Worm (Caenorhabditis elegans): ENCODE results near the gene ify-1.

Gene ify-1

ce11 chrII:5055129-5055666, at the start of gene ify-1, which contains the start of gene rpl-22:
ify-1 (minus strand) TSS chrII:5055179.
rpl-22 (plus strand) TSS chrII:5055616.
- peak; percentile 22 for TF ChIP-seq fax-1 (tag; optimal IDR thresholded peaks at IDR 0.05)
- no peak for TF ChIP-seq pag-3 (tag; optimal IDR thresholded peaks at IDR 0.05; ENCODE audit: borderline replicate concordance)
- peak; percentile 36 for TF ChIP-seq pqm-1 (tag; optimal IDR thresholded peaks at IDR 0.05)
- no peak for TF ChIP-seq eyg-1 (tag; optimal IDR thresholded peaks at IDR 0.05)
- no peak for TF ChIP-seq hlh-15 (tag; optimal IDR thresholded peaks at IDR 0.05)
- TF ChIP-seq hlh-6 (tag; optimal IDR thresholded peaks at IDR 0.05), result no peak
- no peak for TF ChIP-seq lin-11 (tag; optimal IDR thresholded peaks at IDR 0.05)
- peak; percentile 33 for TF ChIP-seq ztf-16 (tag; optimal IDR thresholded peaks at IDR 0.05)
- TF ChIP-seq unc-3 (GFP tag; conservative IDR thresholded peaks at IDR 0.05), result no peak
- no peak for TF ChIP-seq unc-3 (tag; optimal IDR thresholded peaks at IDR 0.05)
- no peak for TF ChIP-seq pat-9 (tag; optimal IDR thresholded peaks at IDR 0.05)
- no peak for TF ChIP-seq fkh-10 (GFP tag; optimal IDR thresholded peaks at IDR 0.05)
- no peak for TF ChIP-seq Y22D7AL.16 (tag; optimal IDR thresholded peaks at IDR 0.05)
- no peak for TF ChIP-seq odd-2 (tag; optimal IDR thresholded peaks at IDR 0.05)
- TF ChIP-seq syd-9 (tag; optimal IDR thresholded peaks at IDR 0.05), result no peak
- TF ChIP-seq dmd-4 (tag; optimal IDR thresholded peaks at IDR 0.05; ENCODE audit: borderline replicate concordance), result no peak
- TF ChIP-seq T23F11.4 (GFP tag; optimal IDR thresholded peaks at IDR 0.05), result no peak
- TF ChIP-seq ceh-6 (GFP tag; optimal IDR thresholded peaks at IDR 0.05), result no peak
- peak; percentile 66 for TF ChIP-seq ceh-30 (tag; optimal IDR thresholded peaks at IDR 0.05)
- no peak for TF ChIP-seq F13H6.1 (tag; optimal IDR thresholded peaks at IDR 0.05)
- TF ChIP-seq ceh-14 (tag; optimal IDR thresholded peaks at IDR 0.05), result no peak
- peak; percentile 34 for TF ChIP-seq sdc-2 (tag; optimal IDR thresholded peaks at IDR 0.05)
- no peak for TF ChIP-seq che-1 (tag; optimal IDR thresholded peaks at IDR 0.05)
- no peak for TF ChIP-seq ceh-9 (tag; optimal IDR thresholded peaks at IDR 0.05)
- TF ChIP-seq unc-86 (tag; optimal IDR thresholded peaks at IDR 0.05), result peak; percentile 61
- TF ChIP-seq C38D4.7 (GFP tag; optimal IDR thresholded peaks at IDR 0.05), result no peak
- no peak for TF ChIP-seq ama-1 (optimal IDR thresholded peaks at IDR 0.05)
- no peak for TF ChIP-seq ceh-45 (GFP tag; IDR thresholded peaks at IDR 0.05)
- TF ChIP-seq ttx-3 (tag; optimal IDR thresholded peaks at IDR 0.05), result no peak
- TF ChIP-seq elt-4 (tag; optimal IDR thresholded peaks at IDR 0.05), result no peak
- peak; percentile 35 for TF ChIP-seq sox-4 (tag; optimal IDR thresholded peaks at IDR 0.05)
- no peak for TF ChIP-seq mec-3 (tag; optimal IDR thresholded peaks at IDR 0.05; ENCODE audit: borderline replicate concordance)
- peak; percentile 87 for TF ChIP-seq ceh-31 (tag; optimal IDR thresholded peaks at IDR 0.05)
- TF ChIP-seq hlh-8 (tag; optimal IDR thresholded peaks at IDR 0.05), result peak; percentile 31
- peak; percentile 4 for TF ChIP-seq K09A11.1 (tag; optimal IDR thresholded peaks at IDR 0.05; ENCODE audit: insufficient read depth)
- no peak for TF ChIP-seq lim-6 (tag; optimal IDR thresholded peaks at IDR 0.05)
- no peak for TF ChIP-seq pha-2 (tag; optimal IDR thresholded peaks at IDR 0.05)
- TF ChIP-seq unc-55 (GFP tag; optimal IDR thresholded peaks at IDR 0.05), result peak; percentile 71
- no peak for TF ChIP-seq ahr-1 (tag; optimal IDR thresholded peaks at IDR 0.05)
- TF ChIP-seq ceh-24 (tag; optimal IDR thresholded peaks at IDR 0.05), result no peak
- peak; percentile 73 for TF ChIP-seq pros-1 (tag; optimal IDR thresholded peaks at IDR 0.05)
- TF ChIP-seq unc-42 (tag; optimal IDR thresholded peaks at IDR 0.05), result peak; percentile 82
- TF ChIP-seq ceh-22 (tag; optimal IDR thresholded peaks at IDR 0.05), result no peak
- no peak for TF ChIP-seq pha-4 (tag; optimal IDR thresholded peaks at IDR 0.05)
- no peak for TF ChIP-seq npax-4 (tag; optimal IDR thresholded peaks at IDR 0.05)
- TF ChIP-seq K02D7.2 (tag; optimal IDR thresholded peaks at IDR 0.05), result no peak
- no peak for TF ChIP-seq nhr-11 (tag; optimal IDR thresholded peaks at IDR 0.05)
- no peak for TF ChIP-seq fkh-6 (tag; optimal IDR thresholded peaks at IDR 0.05)
- peak; percentile 82 for TF ChIP-seq dve-1 (tag; optimal IDR thresholded peaks at IDR 0.05)
- peak; percentile 97 for TF ChIP-seq nfya-1 (tag; optimal IDR thresholded peaks at IDR 0.05)
- TF ChIP-seq zip-5 (tag; optimal IDR thresholded peaks at IDR 0.05), result peak; percentile 3
- TF ChIP-seq rnt-1 (tag; optimal IDR thresholded peaks at IDR 0.05), result peak; percentile 73
- peak; percentile 70 for TF ChIP-seq tbx-2 (tag; optimal IDR thresholded peaks at IDR 0.05)
- peak; percentile 97 for TF ChIP-seq ceh-48 (tag; optimal IDR thresholded peaks at IDR 0.05)
